Worm (Caenorhabditis elegans): ENCODE results near the gene C27F2.6.
A peak's percentile ranks its signal among the peaks of the same experiment; 100 is the strongest.
"Not testable (repeated sequence)": the region's sequence is repeated elsewhere in the genome, so short reads cannot be mapped to it uniquely, and the experiment has no call there.

The C27F2.6 gene

DNA sequence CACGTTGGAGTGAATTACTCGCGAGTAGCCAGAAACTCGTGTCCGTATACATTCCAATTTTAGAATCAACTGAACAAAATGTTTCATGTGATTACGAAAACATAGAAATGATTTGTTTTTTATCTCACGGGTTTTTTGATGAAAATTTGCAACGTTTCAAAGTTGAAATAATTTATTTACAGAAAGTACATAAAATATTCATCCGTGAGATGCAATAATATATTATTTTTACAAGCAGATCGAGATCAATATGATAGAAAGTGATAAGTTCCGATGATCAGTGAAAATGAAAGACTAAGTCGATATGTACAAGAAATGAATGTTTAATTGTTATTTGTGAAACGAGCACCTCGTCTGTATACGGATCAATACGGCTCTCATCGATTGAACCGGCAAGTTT is at the start of gene C27F2.6:
Gene C27F2.6, minus strand, starts transcription at position 101 of the 400 bp plus-strand sequence.
- not testable (repeated sequence) for TF ChIP-seq W03F9.2, dao-5, him-1 (tag; optimal IDR thresholded peaks at IDR 0.05)

DNA sequence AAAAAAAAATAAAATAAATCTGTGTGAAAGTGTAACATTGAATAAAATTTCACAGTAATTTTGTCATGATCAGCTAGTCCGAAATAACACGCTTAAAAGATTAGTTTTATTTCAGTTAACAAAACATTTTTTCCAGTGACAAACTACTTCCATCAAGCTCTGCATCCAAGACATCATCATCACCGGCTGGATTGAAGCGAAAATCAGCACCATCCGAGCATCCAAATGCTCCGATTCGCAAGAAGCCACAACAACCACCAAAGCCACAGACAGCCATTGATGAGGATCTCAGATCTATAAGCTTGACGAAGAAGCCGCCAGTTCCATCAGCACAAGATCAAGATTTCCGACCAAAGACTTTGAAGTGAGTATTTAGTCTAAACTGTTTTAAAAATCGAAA is 47.0 kb upstream of the C27F2.6 start:
- TF ChIP-seq dao-5 (tag; optimal IDR thresholded peaks at IDR 0.05) (no peak), W03F9.2 (tag; optimal IDR thresholded peaks at IDR 0.05) (no peak), him-1 (tag; optimal IDR thresholded peaks at IDR 0.05) (no peak)

DNA sequence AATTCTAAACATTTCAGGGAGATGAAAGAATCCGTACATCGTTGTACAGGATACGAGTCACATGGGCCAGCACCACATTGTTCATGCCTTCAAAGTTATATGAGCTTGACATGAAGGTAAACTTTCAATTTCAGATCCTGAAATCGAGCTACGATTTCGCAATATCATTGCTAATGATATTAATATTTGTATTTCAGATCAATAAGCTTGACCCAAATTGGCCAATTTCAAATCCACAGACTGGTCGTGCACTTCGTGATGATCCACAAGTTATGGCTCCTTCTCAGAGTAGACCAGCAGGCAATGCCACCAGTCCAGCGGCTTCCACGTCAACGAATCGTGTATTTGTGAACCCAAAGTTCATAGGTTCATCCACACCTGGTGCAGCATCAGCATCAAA is 46.1 kb upstream of the C27F2.6 start:
- TF ChIP-seq W03F9.2 (tag; optimal IDR thresholded peaks at IDR 0.05), result no peak
- TF ChIP-seq him-1 (tag; optimal IDR thresholded peaks at IDR 0.05), result no peak
- no peak for TF ChIP-seq dao-5 (tag; optimal IDR thresholded peaks at IDR 0.05)

DNA sequence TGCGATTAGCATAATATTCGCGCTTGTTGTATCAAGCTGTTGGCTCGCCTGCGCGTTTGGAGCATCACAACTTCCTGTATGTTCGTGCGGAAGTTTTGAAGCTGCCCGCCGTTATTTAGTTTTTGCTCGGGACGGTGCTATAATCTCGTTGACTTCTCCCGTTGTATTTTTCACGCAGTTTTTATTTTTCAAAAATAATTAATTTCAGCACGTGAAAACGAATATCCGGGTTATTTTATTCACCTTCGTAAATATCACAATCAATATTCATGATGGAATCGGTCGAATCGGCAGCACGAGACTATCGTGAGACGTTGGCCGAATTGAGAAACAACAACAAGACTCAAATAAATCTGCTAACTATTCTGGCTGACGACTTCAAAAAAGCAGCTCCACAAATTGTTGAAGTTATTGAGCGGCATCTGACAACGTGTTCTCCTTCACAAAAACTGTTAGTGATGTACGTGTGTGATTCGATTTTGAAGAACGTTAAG is 44.9 kb upstream of the C27F2.6 start:
- TF ChIP-seq dao-5 (tag; optimal IDR thresholded peaks at IDR 0.05), result no peak
- TF ChIP-seq him-1 (tag; optimal IDR thresholded peaks at IDR 0.05), result no peak
- TF ChIP-seq W03F9.2 (tag; optimal IDR thresholded peaks at IDR 0.05), result no peak

DNA sequence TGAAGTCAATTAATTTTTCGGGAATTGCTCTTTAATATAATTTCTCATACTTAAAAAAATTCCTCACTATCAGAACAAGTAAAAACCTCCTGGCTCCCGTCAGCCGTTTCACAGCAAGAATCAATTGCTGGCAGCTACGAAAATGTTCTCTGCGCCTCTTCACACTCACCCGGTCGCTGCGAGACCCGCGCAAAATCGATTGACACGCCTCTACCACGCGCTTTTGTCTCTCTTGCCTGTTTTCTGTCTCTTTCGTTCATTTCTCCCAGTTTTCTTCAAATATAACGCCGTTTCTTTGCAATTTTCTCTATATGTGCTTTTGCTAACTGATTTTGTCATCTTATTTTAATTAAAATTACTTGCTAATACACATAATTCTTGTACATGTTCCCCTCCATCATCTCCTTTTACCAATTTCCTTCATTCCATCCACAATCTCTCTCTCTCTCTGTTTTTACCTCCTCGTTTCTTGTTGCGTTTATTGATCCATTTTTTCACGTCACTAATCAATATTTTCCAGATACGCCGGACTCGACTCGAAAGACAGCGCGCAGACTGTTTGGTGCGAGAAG is 44.2 kb upstream of the C27F2.6 start, which contains the start of gene pcf-11:
Gene pcf-11, plus strand, starts transcription at position 522 of the 572 bp plus-strand sequence.
- TF ChIP-seq dao-5 (tag; optimal IDR thresholded peaks at IDR 0.05) (no peak), W03F9.2 (tag; optimal IDR thresholded peaks at IDR 0.05) (peak; percentile 34)

DNA sequence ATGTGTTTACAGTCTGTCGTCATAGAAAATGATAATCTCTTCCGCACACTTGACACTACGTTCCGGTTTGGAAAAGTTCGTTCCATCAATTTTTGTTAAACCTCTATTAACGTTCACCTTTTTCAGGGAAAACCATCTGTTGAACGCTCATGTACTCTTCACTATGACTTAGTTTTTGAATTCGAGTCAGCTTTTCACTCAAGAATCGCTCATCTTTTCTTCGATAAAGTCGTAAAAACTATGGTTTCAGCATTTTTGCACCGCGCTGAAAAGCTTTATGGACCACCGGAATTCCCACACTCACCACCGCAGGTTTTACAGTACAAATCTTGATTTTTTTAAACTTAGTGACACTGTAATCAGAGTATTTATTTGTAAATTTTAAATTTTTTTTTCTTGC is 43.4 kb upstream of the C27F2.6 start:
- TF ChIP-seq W03F9.2 (tag; optimal IDR thresholded peaks at IDR 0.05) (no peak), dao-5 (tag; optimal IDR thresholded peaks at IDR 0.05) (no peak), him-1 (tag; optimal IDR thresholded peaks at IDR 0.05) (no peak)

DNA sequence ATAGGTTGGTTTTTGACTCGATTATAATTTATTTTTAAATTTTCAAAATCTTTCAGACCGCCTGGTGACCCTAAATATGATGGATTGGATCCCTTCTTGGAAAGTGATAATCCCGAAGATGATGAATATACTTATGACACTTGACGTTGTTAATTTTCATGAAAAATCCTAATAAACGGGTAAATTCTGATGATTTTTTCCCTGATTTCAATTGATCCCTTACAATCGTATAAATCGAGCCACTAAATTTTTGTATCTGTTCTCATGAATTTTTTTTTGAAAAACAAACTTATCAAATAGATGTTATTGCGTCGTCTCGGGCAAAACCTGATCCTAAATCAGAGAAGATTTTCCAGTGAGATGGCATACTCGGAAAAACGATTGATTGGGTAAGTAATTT is 42.7 kb upstream of the C27F2.6 start, which contains the start of gene R144.13:
Gene R144.13, plus strand, starts transcription at position 301 of the 400 bp plus-strand sequence.
- no peak for TF ChIP-seq him-1 (tag; optimal IDR thresholded peaks at IDR 0.05)
- no peak for TF ChIP-seq W03F9.2 (tag; optimal IDR thresholded peaks at IDR 0.05)
- TF ChIP-seq dao-5 (tag; optimal IDR thresholded peaks at IDR 0.05), result no peak

DNA sequence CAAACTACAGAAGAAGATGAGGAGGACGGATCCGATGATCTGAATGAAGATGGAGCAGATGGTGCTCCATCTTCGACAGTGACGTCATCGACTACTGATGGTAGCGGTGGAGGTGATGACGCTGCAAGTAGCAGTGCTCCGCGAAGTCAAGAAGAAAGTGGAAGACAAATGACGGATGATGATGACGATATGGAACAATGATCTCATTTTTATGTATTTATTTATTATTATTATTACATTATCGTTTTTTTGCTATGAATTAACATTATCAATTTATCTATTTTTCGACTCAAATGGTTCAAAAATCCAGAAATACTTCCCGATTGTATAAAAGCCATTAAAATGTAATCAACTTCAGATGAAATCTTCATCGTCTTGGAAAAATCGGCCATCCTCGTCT is 41.4 kb upstream of the C27F2.6 start, which contains the start of gene R144.3:
Gene R144.3, plus strand, starts transcription at position 301 of the 400 bp plus-strand sequence.
- TF ChIP-seq him-1 (tag; optimal IDR thresholded peaks at IDR 0.05), result no peak

DNA sequence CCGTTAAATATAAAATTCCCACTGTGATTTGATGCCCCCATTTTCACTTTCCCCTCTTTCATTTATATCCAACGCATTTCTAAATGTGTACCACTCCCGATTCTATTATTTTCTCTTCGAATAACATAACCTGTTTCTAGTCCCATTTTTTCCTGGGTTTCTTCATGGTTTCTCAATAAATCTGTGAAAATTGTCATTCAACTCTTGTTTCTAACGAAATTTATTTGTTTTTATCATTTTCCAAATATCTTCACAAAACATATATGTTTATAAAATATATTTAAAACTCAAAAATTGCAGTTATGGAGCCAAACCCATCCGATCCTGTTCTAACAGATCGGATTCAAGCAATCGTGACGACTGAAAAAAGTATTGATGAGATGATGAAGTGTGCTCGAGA is 40.7 kb upstream of the C27F2.6 start, which contains the start of gene mdt-11:
Gene mdt-11, plus strand, starts transcription at position 301 of the 400 bp plus-strand sequence.
- TF ChIP-seq dao-5 (tag; optimal IDR thresholded peaks at IDR 0.05) (no peak), him-1 (tag; optimal IDR thresholded peaks at IDR 0.05) (no peak), W03F9.2 (tag; optimal IDR thresholded peaks at IDR 0.05) (no peak)

DNA sequence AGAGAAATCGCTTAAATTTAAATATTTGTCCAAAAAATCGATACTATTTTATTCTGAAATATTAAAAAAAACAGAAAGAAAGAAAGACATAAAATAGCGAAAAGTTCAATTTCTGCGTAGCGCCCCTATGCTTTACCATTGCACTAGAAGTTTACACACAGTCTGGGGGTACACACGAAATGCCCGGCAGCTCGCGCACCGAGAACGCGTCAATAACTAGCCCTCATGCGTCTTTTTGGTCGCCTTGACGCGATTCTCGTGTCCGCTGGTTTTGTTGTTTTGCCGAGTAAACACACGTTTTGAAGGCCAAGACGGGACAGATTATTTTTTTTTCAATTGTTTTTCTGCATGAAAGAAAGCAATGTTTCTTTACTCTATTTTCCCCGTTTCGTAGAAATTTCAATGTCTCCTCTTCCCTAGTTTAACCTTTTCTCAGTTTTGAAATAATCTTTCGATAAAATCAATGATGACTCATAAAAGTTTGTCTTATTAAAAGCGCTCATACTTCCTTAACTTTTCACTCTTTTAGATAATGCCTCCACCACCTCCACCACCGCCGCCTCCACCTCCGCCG is 37.9 kb upstream of the C27F2.6 start, which contains the start of gene wip-1:
Gene wip-1, plus strand, starts transcription at position 524 of the 574 bp plus-strand sequence.
- peak; percentile 98 for TF ChIP-seq W03F9.2 (tag; optimal IDR thresholded peaks at IDR 0.05)
- peak; percentile 72 for TF ChIP-seq dao-5 (tag; optimal IDR thresholded peaks at IDR 0.05)
- TF ChIP-seq him-1 (tag; optimal IDR thresholded peaks at IDR 0.05), result peak; percentile 98

DNA sequence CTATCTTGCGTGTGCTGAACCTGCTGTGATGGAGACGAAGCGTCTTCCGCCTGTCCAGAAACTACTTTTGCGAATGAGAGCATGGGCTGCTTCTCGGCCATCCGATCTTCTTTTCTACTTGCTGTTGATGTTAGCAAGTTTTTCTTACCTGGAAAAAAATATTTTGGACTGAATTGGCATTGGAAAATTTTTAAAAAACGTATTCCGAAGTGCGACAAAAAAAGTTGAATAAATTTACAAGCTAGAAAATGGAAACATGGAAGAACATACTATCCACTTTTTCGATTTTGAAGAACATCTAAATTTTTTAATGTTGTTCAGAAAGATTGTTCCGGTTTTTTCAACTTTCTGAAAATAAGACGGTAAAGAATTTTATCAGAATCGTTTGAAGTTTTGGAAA is 37.3 kb upstream of the C27F2.6 start, which contains the start of gene larp-1:
Gene larp-1, minus strand, starts transcription at position 101 of the 400 bp plus-strand sequence.
- TF ChIP-seq him-1 (tag; optimal IDR thresholded peaks at IDR 0.05), result no peak
- no peak for TF ChIP-seq dao-5 (tag; optimal IDR thresholded peaks at IDR 0.05)
- TF ChIP-seq W03F9.2 (tag; optimal IDR thresholded peaks at IDR 0.05), result no peak

DNA sequence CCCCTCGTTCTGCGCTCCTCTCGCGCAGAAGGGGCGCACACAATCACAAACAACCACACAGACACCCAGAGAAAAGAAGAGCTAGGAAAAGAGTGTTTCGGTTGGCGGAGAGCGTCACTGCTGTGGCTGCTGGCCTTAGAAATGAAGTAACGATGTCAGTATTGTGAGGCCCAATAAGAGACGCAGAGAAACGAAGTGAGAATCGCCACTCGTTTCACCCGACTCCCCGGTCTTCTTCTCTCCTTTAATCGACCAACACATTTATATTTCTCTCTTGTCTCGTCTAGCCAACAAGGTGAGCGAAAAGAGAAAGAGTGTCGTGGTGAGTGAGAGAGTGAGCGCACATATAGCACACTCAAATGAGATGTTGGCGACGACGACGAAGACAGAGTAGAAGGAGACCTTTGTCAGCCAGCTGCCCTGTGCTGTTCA is 33.7 kb upstream of the C27F2.6 start:
- TF ChIP-seq W03F9.2 (tag; optimal IDR thresholded peaks at IDR 0.05), result peak; percentile 57
- no peak for TF ChIP-seq dao-5 (tag; optimal IDR thresholded peaks at IDR 0.05)
- TF ChIP-seq him-1 (tag; optimal IDR thresholded peaks at IDR 0.05), result peak; percentile 67

DNA sequence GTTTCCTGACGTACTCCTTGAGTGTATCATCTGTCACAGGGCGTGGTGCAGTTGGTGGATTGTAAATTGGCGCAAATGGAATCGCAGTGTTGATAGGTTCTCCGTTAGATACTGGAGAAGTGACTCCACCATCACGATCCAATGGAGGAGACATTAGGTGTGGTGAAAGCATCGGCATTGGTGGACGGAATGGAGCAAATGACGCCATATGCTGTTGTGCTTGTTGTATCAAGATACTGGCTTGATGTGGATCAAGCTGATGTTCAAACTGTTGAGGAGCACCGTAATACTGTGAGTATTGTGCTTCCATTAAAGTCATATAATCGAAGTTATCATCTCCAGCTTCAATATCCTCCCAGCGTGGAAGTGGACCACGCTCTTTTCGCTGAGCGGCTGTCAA is 32.2 kb upstream of the C27F2.6 start:
- TF ChIP-seq W03F9.2 (tag; optimal IDR thresholded peaks at IDR 0.05), result no peak
- TF ChIP-seq dao-5 (tag; optimal IDR thresholded peaks at IDR 0.05), result no peak
- TF ChIP-seq him-1 (tag; optimal IDR thresholded peaks at IDR 0.05), result no peak

DNA sequence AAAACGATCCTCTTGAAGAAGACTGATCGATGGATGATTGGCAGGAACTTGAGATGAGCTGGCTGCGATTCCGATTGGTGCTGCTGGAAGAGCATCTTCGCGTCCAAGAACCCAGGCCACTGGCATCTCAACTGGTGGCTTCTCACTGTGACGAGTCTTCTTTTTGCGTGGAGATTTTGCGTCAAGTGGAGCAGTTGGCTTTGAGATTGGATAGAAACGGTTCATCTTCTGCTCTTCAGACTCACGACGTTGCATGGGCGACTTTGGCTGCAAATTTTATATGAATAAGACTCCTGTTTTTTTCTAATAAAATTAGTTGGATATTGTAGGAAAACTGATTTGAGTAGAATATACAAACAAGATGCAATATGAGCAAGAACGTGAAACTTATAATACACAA is 30.5 kb upstream of the C27F2.6 start:
- TF ChIP-seq dao-5 (tag; optimal IDR thresholded peaks at IDR 0.05), result no peak
- TF ChIP-seq W03F9.2 (tag; optimal IDR thresholded peaks at IDR 0.05), result no peak
- TF ChIP-seq him-1 (tag; optimal IDR thresholded peaks at IDR 0.05), result no peak

Data from whole organism, L4/young adult.